Fruit fly (Drosophila melanogaster): ENCODE data around the gene CG9953.

The CG9953 gene

dm6 chr3L:6955254-6956229 is 13.9 kb upstream of the CG9953 start, which contains the start of the genes CG10077 and CG9948 (continued):
- peak; percentile 71 for TF ChIP-seq hbn (GFP tag; IDR thresholded peaks at IDR 0.05; ENCODE audit: partially characterized antibody)
- peak; percentile 67 for TF ChIP-seq Elba2 (GFP tag; optimal IDR thresholded peaks at IDR 0.05)
- peak; percentile 82 for TF ChIP-seq CG16815 (GFP tag; optimal IDR thresholded peaks at IDR 0.05)
- TF ChIP-seq CG14441 (GFP tag; IDR thresholded peaks at IDR 0.05), result peak; percentile 91
- peak; percentile 79 for TF ChIP-seq cato (GFP tag; optimal IDR thresholded peaks at IDR 0.05; ENCODE audit: borderline replicate concordance)
- TF ChIP-seq gcm (GFP tag; optimal IDR thresholded peaks at IDR 0.05), result peak; percentile 92
- TF ChIP-seq Hmx (GFP tag; optimal IDR thresholded peaks at IDR 0.05), result peak; percentile 65
- TF ChIP-seq fd64A (GFP tag; optimal IDR thresholded peaks at IDR 0.05), result peak; percentile 51
- peak; percentile 47 for TF ChIP-seq CG13624 (GFP tag; optimal IDR thresholded peaks at IDR 0.05)
- TF ChIP-seq Xbp1 (GFP tag; optimal IDR thresholded peaks at IDR 0.05), result peak; percentile 91
- peak; percentile 94 for TF ChIP-seq Ada2b (GFP tag; IDR thresholded peaks at IDR 0.05)
- peak; percentile 44 for TF ChIP-seq crc (GFP tag; optimal IDR thresholded peaks at IDR 0.05)
- TF ChIP-seq CG9215 (GFP tag; IDR thresholded peaks at IDR 0.05), result peak; percentile 79
- TF ChIP-seq CHES-1-like (GFP tag; optimal IDR thresholded peaks at IDR 0.05), result peak; percentile 32
- peak; percentile 89 for TF ChIP-seq CG18262 (tag; optimal IDR thresholded peaks at IDR 0.05)
- TF ChIP-seq CG7372 (GFP tag; IDR thresholded peaks at IDR 0.05), result peak; percentile 79
- no peak for TF ChIP-seq lov (optimal IDR thresholded peaks at IDR 0.05)
- TF ChIP-seq lov (GFP tag; IDR thresholded peaks at IDR 0.05), result peak; percentile 46; the same call in 1 of the 3 replicates
- TF ChIP-seq insv (GFP tag; optimal IDR thresholded peaks at IDR 0.05), result peak in 1 of 2 experiments; percentile 62
- peak; percentile 80 for TF ChIP-seq Sry-δ (GFP tag; optimal IDR thresholded peaks at IDR 0.05)
- peak; percentile 93 for TF ChIP-seq CG15269 (tag; optimal IDR thresholded peaks at IDR 0.05)
- TF ChIP-seq twi (tag; optimal IDR thresholded peaks at IDR 0.05), result peak; percentile 82
- peak; percentile 87 for TF ChIP-seq CG30403 (GFP tag; optimal IDR thresholded peaks at IDR 0.05)
- TF ChIP-seq toy (GFP tag; IDR thresholded peaks at IDR 0.05), result 0 out of 2 replicates have a peak, but pooled peaks have one; percentile 55
- TF ChIP-seq ATbp (GFP tag; optimal IDR thresholded peaks at IDR 0.05), result peak; percentile 86
- TF ChIP-seq kah (GFP tag; optimal IDR thresholded peaks at IDR 0.05), result peak; percentile 81
- peak; percentile 75 for TF ChIP-seq cwo (GFP tag; optimal IDR thresholded peaks at IDR 0.05)
- peak; percentile 49 for TF ChIP-seq pzg (GFP tag; optimal IDR thresholded peaks at IDR 0.05)
- peak; percentile 91 for TF ChIP-seq tap (tag; optimal IDR thresholded peaks at IDR 0.05)
- no peak for TF ChIP-seq CG8478 (optimal IDR thresholded peaks at IDR 0.05)
- peak; percentile 81 for TF ChIP-seq CG32772 (GFP tag; IDR thresholded peaks at IDR 0.05)
- peak; percentile 88 for TF ChIP-seq CG17385 (GFP tag; optimal IDR thresholded peaks at IDR 0.05)
- TF ChIP-seq Pdp1 (GFP tag; optimal IDR thresholded peaks at IDR 0.05), result peak; percentile 75 to 76
- peak; percentile 78 for TF ChIP-seq D19B (GFP tag; optimal IDR thresholded peaks at IDR 0.05)
- no peak for TF ChIP-seq Doc2 (GFP tag; IDR thresholded peaks at IDR 0.05)
- peak; percentile 31 for TF ChIP-seq gro (GFP tag; optimal IDR thresholded peaks at IDR 0.05)
- TF ChIP-seq prd (optimal IDR thresholded peaks at IDR 0.05), result no peak
- peak; percentile 96 for TF ChIP-seq prd (GFP tag; IDR thresholded peaks at IDR 0.05)
- TF ChIP-seq CG11560 (tag; IDR thresholded peaks at IDR 0.05), result peak; percentile 63; the same call in 2 of the 3 replicates
- peak; percentile 86 for TF ChIP-seq wdn (GFP tag; IDR thresholded peaks at IDR 0.05)
- no peak for TF ChIP-seq abd-A (tag; optimal IDR thresholded peaks at IDR 0.05)
- TF ChIP-seq peb (GFP tag; IDR thresholded peaks at IDR 0.05), result peak; percentile 84
- peak; percentile 87 for TF ChIP-seq HHEX (GFP tag; optimal IDR thresholded peaks at IDR 0.05)
- peak; percentile 83 for TF ChIP-seq otp (GFP tag; IDR thresholded peaks at IDR 0.05)
- TF ChIP-seq BEAF-32 (GFP tag; optimal IDR thresholded peaks at IDR 0.05), result peak; percentile 79
- peak; percentile 86 for TF ChIP-seq CG12659 (GFP tag; optimal IDR thresholded peaks at IDR 0.05)
- TF ChIP-seq Hey (tag; optimal IDR thresholded peaks at IDR 0.05), result no peak
- peak; percentile 3 for TF ChIP-seq Sry-β (GFP tag; optimal IDR thresholded peaks at IDR 0.05)

Measured in whole organism, embryonic.